Worm (Caenorhabditis elegans): Measurements from ENCODE around the gene C13A2.5.

DNA sequence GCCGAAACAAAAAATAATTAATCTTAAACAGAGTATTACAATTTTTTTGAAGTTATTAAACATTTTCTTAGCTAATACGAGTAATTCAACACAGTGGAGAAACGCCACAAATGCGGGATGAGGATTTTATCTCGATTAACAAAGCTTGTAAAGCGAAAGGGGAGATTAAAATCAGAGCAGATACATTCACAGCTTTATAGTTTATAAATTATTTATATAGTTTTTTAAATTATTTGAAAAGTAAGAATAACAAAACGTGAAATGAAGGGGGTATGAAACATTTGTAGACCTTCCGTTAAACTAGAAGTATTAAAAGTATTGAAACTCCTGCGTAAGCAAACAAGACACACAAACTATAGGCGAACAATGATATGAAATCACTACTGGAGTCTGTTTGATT, 20.5 kb upstream of the C13A2.5 start, which contains the start of gene C05C8.8:
- TF ChIP-seq mdl-1 (tag; optimal IDR thresholded peaks at IDR 0.05) (no peak), lin-13 (GFP tag; optimal IDR thresholded peaks at IDR 0.05) (no peak), nhr-237 (tag; optimal IDR thresholded peaks at IDR 0.05) (no peak), unc-62 (GFP tag; optimal IDR thresholded peaks at IDR 0.05) (no peak), F13H6.1 (tag; optimal IDR thresholded peaks at IDR 0.05) (no peak), unc-55 (GFP tag; optimal IDR thresholded peaks at IDR 0.05) (no peak), nhr-25 (tag; optimal IDR thresholded peaks at IDR 0.05) (no peak), ztf-4 (tag; optimal IDR thresholded peaks at IDR 0.05) (no peak), skn-1 (tag; optimal IDR thresholded peaks at IDR 0.05) (no peak), elt-3 (tag; optimal IDR thresholded peaks at IDR 0.05) (no peak)
